In genomic region chr3R:14749077-14749798, dm6 we compare ENCODE assay signal across 4 fruit fly cellular contexts.
A peak's percentile ranks its signal among the peaks of the same experiment; 100 is the strongest.
TF ChIP-seq lines count a peak whose summit lies in the region.

No protein-coding gene starts in this region.

TF ChIP-seq in whole organism, adult, 20 proteins besides CTCF, POLR2A, EP300 and RAD21 (continued from another document):
- TF ChIP-seq pad (GFP tag; optimal IDR thresholded peaks at IDR 0.05; lab: Kevin White, UChicago): peak; percentile 48
- peak; percentile 69 for TF ChIP-seq CG33017 (tag; optimal IDR thresholded peaks at IDR 0.05; lab: Kevin White, UChicago)

TF ChIP-seq in whole organism, embryonic, 481 proteins besides CTCF, POLR2A, EP300 and RAD21 (continued from another document and continues in another):
- TF ChIP-seq CG9797 (GFP tag; optimal IDR thresholded peaks at IDR 0.05; lab: Kevin White, UChicago) (peak; percentile 9), ara (GFP tag; IDR thresholded peaks at IDR 0.05; lab: Robert Waterston, UW) (peak; percentile 72; the same call in 1 of the 2 replicates), row (GFP tag; IDR thresholded peaks at IDR 0.05; lab: Robert Waterston, UW) (no peak; the same call in 2 of the 3 replicates), Med (GFP tag; lab: Kevin White, UChicago) (peak; percentile 95), vvl (GFP tag; IDR thresholded peaks at IDR 0.05; lab: Robert Waterston, UW) (peak; percentile 66; the same call in 1 of the 2 replicates), CG3065 (GFP tag; optimal IDR thresholded peaks at IDR 0.05; lab: Kevin White, UChicago) (peak; percentile 43), sim (GFP tag; IDR thresholded peaks at IDR 0.05; lab: Robert Waterston, UW) (peak; percentile 53; the same call in 1 of the 2 replicates), CG12942 (GFP tag; optimal IDR thresholded peaks at IDR 0.05; lab: Kevin White, UChicago) (no peak), bab2 (GFP tag; optimal IDR thresholded peaks at IDR 0.05; lab: Kevin White, UChicago) (peak; percentile 37), CG10267 (tag; optimal IDR thresholded peaks at IDR 0.05; lab: Kevin White, UChicago) (peak; percentile 59), lbe (GFP tag; optimal IDR thresholded peaks at IDR 0.05; lab: Kevin White, UChicago) (peak; percentile 13), Drgx (GFP tag; IDR thresholded peaks at IDR 0.05; lab: Robert Waterston, UW) (no peak), lilli (GFP tag; optimal IDR thresholded peaks at IDR 0.05; lab: Kevin White, UChicago) (peak; percentile 46), bcd (GFP tag; optimal IDR thresholded peaks at IDR 0.05; lab: Kevin White, UChicago) (peak; percentile 54), HmgZ (tag; optimal IDR thresholded peaks at IDR 0.05; lab: Kevin White, UChicago) (peak; percentile 87), CG17361 (GFP tag; IDR thresholded peaks at IDR 0.05; lab: Robert Waterston, UW) (no peak; the same call in 2 of the 3 replicates), CG2712 (tag; optimal IDR thresholded peaks at IDR 0.05; lab: Kevin White, UChicago) (peak; percentile 69), pb (GFP tag; optimal IDR thresholded peaks at IDR 0.05; lab: Kevin White, UChicago) (peak; percentile 16), sens (GFP tag; lab: Kevin White, UChicago) (peak; percentile 96), Hsf (GFP tag; optimal IDR thresholded peaks at IDR 0.05; lab: Kevin White, UChicago) (peak; percentile 38), CG18011 (GFP tag; optimal IDR thresholded peaks at IDR 0.05; lab: Kevin White, UChicago) (peak; percentile 44), CG7745 (tag; optimal IDR thresholded peaks at IDR 0.05; lab: Kevin White, UChicago) (peak; percentile 32), CG13123 (GFP tag; optimal IDR thresholded peaks at IDR 0.05; lab: Kevin White, UChicago) (peak; percentile 9), scrt (GFP tag; optimal IDR thresholded peaks at IDR 0.05; lab: Kevin White, UChicago) (peak; percentile 69), CG11695 (GFP tag; IDR thresholded peaks at IDR 0.05; lab: Robert Waterston, UW) (peak; percentile 76; the same call in 2 of the 3 replicates), CG10979 (tag; optimal IDR thresholded peaks at IDR 0.05; lab: Kevin White, UChicago) (peak; percentile 57), gsb (GFP tag; IDR thresholded peaks at IDR 0.05; lab: Robert Waterston, UW) (no peak), Meics (GFP tag; optimal IDR thresholded peaks at IDR 0.05; lab: Kevin White, UChicago) (peak; percentile 83), Antp (GFP tag; optimal IDR thresholded peaks at IDR 0.05; lab: Kevin White, UChicago) (no peak), wor (GFP tag; IDR thresholded peaks at IDR 0.05; lab: Robert Waterston, UW) (no peak), gcm2 (GFP tag; optimal IDR thresholded peaks at IDR 0.05; lab: Kevin White, UChicago) (no peak), sr (GFP tag; IDR thresholded peaks at IDR 0.05; lab: Robert Waterston, UW) (no peak; the same call in 2 of the 3 replicates), hb (GFP tag; IDR thresholded peaks at IDR 0.05; lab: Robert Waterston, UW; ENCODE audit: partially characterized antibody) (no peak), Mad (GFP tag; optimal IDR thresholded peaks at IDR 0.05; lab: Kevin White, UChicago) (peak; percentile 26), so (GFP tag; IDR thresholded peaks at IDR 0.05; lab: Robert Waterston, UW) (peak; percentile 85; the same call in 2 of the 3 replicates), bsh (GFP tag; optimal IDR thresholded peaks at IDR 0.05; lab: Kevin White, UChicago) (peak in 1 of 2 experiments; percentile 74), CG17385 (GFP tag; optimal IDR thresholded peaks at IDR 0.05; lab: Kevin White, UChicago) (peak; percentile 76), slou (GFP tag; optimal IDR thresholded peaks at IDR 0.05; lab: Kevin White, UChicago) (no peak), crp (GFP tag; optimal IDR thresholded peaks at IDR 0.05; lab: Kevin White, UChicago) (peak in 1 of 2 experiments; percentile 46), CG4360 (GFP tag; IDR thresholded peaks at IDR 0.05; lab: Robert Waterston, UW) (peak; percentile 57), CG30403 (GFP tag; optimal IDR thresholded peaks at IDR 0.05; lab: Kevin White, UChicago) (peak; percentile 2), Scr (GFP tag; IDR thresholded peaks at IDR 0.05; lab: Robert Waterston, UW; ENCODE audit: partially characterized antibody) (0 out of 2 replicates have a peak, but pooled peaks have one; percentile 46)

TF ChIP-seq in whole organism, prepupa, 60 proteins besides CTCF, POLR2A, EP300 and RAD21 (continued from another document):
- TF ChIP-seq salr (GFP tag; optimal IDR thresholded peaks at IDR 0.05; lab: Kevin White, UChicago) (peak in 1 of 2 experiments; percentile 41), CG15336 (GFP tag; IDR thresholded peaks at IDR 0.05; lab: Robert Waterston, UW) (peak; percentile 60; the same call in 1 of the 2 replicates), CG6276 (GFP tag; optimal IDR thresholded peaks at IDR 0.05; lab: Kevin White, UChicago) (peak; percentile 34), CG34406 (GFP tag; optimal IDR thresholded peaks at IDR 0.05; lab: Kevin White, UChicago) (peak; percentile 45), lz (GFP tag; optimal IDR thresholded peaks at IDR 0.05; lab: Kevin White, UChicago) (peak; percentile 32), CG32006 (GFP tag; optimal IDR thresholded peaks at IDR 0.05; lab: Kevin White, UChicago) (no peak), Hr39 (GFP tag; optimal IDR thresholded peaks at IDR 0.05; lab: Kevin White, UChicago) (no peak), spab (GFP tag; optimal IDR thresholded peaks at IDR 0.05; lab: Kevin White, UChicago) (peak; percentile 64), pdm3 (GFP tag; optimal IDR thresholded peaks at IDR 0.05; lab: Kevin White, UChicago) (peak; percentile 7), Met (GFP tag; optimal IDR thresholded peaks at IDR 0.05; lab: Kevin White, UChicago) (peak; percentile 53), CG8119 (GFP tag; IDR thresholded peaks at IDR 0.05; lab: Robert Waterston, UW) (peak; percentile 38; the same call in 1 of the 3 replicates), Ets96B (tag; optimal IDR thresholded peaks at IDR 0.05; lab: Kevin White, UChicago) (peak; percentile 43), CG6808 (GFP tag; optimal IDR thresholded peaks at IDR 0.05; lab: Kevin White, UChicago) (peak; percentile 73), Blimp-1 (GFP tag; optimal IDR thresholded peaks at IDR 0.05; lab: Kevin White, UChicago) (peak; percentile 32), CG10669 (GFP tag; optimal IDR thresholded peaks at IDR 0.05; lab: Kevin White, UChicago) (peak; percentile 63), CG1621 (tag; optimal IDR thresholded peaks at IDR 0.05; lab: Kevin White, UChicago) (peak; percentile 58), CG7368 (GFP tag; optimal IDR thresholded peaks at IDR 0.05; lab: Kevin White, UChicago) (peak; percentile 46), Sox102F (GFP tag; optimal IDR thresholded peaks at IDR 0.05; lab: Kevin White, UChicago) (peak; percentile 65), CG10631 (GFP tag; optimal IDR thresholded peaks at IDR 0.05; lab: Kevin White, UChicago) (no peak), dsx (GFP tag; optimal IDR thresholded peaks at IDR 0.05; lab: Kevin White, UChicago; ENCODE audit: poor library complexity, severe bottlenecking) (peak; percentile 79), Eip93F (GFP tag; optimal IDR thresholded peaks at IDR 0.05; lab: Kevin White, UChicago) (peak; percentile 50), cyc (GFP tag; optimal IDR thresholded peaks at IDR 0.05; lab: Kevin White, UChicago) (no peak), CG6163 (GFP tag; IDR thresholded peaks at IDR 0.05; lab: Robert Waterston, UW) (peak; percentile 58), achi (GFP tag; optimal IDR thresholded peaks at IDR 0.05; lab: Kevin White, UChicago) (peak; percentile 33), Hr4 (GFP tag; optimal IDR thresholded peaks at IDR 0.05; lab: Kevin White, UChicago) (no peak), CG8319 (GFP tag; optimal IDR thresholded peaks at IDR 0.05; lab: Kevin White, UChicago) (no peak), Smox (GFP tag; optimal IDR thresholded peaks at IDR 0.05; lab: Kevin White, UChicago) (no peak), Hr38 (GFP tag; optimal IDR thresholded peaks at IDR 0.05; lab: Kevin White, UChicago) (no peak), svp (GFP tag; lab: Kevin White, UChicago) (peak; percentile 79), CG6854 (GFP tag; optimal IDR thresholded peaks at IDR 0.05; lab: Kevin White, UChicago) (peak; percentile 88), CG6792 (GFP tag; optimal IDR thresholded peaks at IDR 0.05; lab: Kevin White, UChicago) (peak; percentile 57), CG8632 (GFP tag; optimal IDR thresholded peaks at IDR 0.05; lab: Kevin White, UChicago) (peak; percentile 41), Ets21C (GFP tag; optimal IDR thresholded peaks at IDR 0.05; lab: Kevin White, UChicago) (no peak), CG16779 (tag; optimal IDR thresholded peaks at IDR 0.05; lab: Kevin White, UChicago) (peak; percentile 61), Eip78C (GFP tag; lab: Kevin White, UChicago) (peak; percentile 88)

TF ChIP-seq in whole organism, wandering third instar larva, 38 proteins besides CTCF, POLR2A, EP300 and RAD21 (continued from another document):
- peak; percentile 12 for TF ChIP-seq Hr83 (GFP tag; optimal IDR thresholded peaks at IDR 0.05; lab: Kevin White, UChicago; ENCODE audit: poor library complexity, severe bottlenecking)
- no peak for TF ChIP-seq dmrt93B (GFP tag; optimal IDR thresholded peaks at IDR 0.05; lab: Kevin White, UChicago)
- TF ChIP-seq lola (GFP tag; optimal IDR thresholded peaks at IDR 0.05; lab: Kevin White, UChicago): no peak
- TF ChIP-seq Dfd (GFP tag; optimal IDR thresholded peaks at IDR 0.05; lab: Kevin White, UChicago): no peak
- peak; percentile 69 for TF ChIP-seq Sp1 (GFP tag; optimal IDR thresholded peaks at IDR 0.05; lab: Kevin White, UChicago)
- no peak for TF ChIP-seq Myc (optimal IDR thresholded peaks at IDR 0.05; lab: Kevin White, UChicago)
- no peak for TF ChIP-seq woc (GFP tag; optimal IDR thresholded peaks at IDR 0.05; lab: Kevin White, UChicago)
- peak; percentile 58 for TF ChIP-seq rgr (GFP tag; optimal IDR thresholded peaks at IDR 0.05; lab: Kevin White, UChicago)
- peak; percentile 87 for TF ChIP-seq Vsx2 (GFP tag; optimal IDR thresholded peaks at IDR 0.05; lab: Kevin White, UChicago; ENCODE audit: partially characterized antibody)
- TF ChIP-seq Abd-B (GFP tag; optimal IDR thresholded peaks at IDR 0.05; lab: Kevin White, UChicago): no peak
- peak; percentile 72 for TF ChIP-seq h (GFP tag; optimal IDR thresholded peaks at IDR 0.05; lab: Kevin White, UChicago)
- TF ChIP-seq jim (GFP tag; optimal IDR thresholded peaks at IDR 0.05; lab: Kevin White, UChicago): no peak
- TF ChIP-seq dsf (GFP tag; optimal IDR thresholded peaks at IDR 0.05; lab: Kevin White, UChicago; ENCODE audit: borderline replicate concordance): no peak
- no peak for TF ChIP-seq pan (optimal IDR thresholded peaks at IDR 0.05; lab: Kevin White, UChicago)
- TF ChIP-seq Hnf4 (GFP tag; optimal IDR thresholded peaks at IDR 0.05; lab: Kevin White, UChicago): peak; percentile 63
- peak; percentile 43 for TF ChIP-seq CrebA (GFP tag; optimal IDR thresholded peaks at IDR 0.05; lab: Kevin White, UChicago; ENCODE audit: borderline replicate concordance)
- TF ChIP-seq usp (GFP tag; optimal IDR thresholded peaks at IDR 0.05; lab: Kevin White, UChicago): no peak
